Fruit fly (Drosophila melanogaster): ENCODE results near the gene Lcp65Ab2.
A peak's percentile ranks its signal among the peaks of the same experiment; 100 is the strongest.

Lcp65Ab2 gene

dm6 chr3L:6188995-6189927 is 42.8 kb downstream of the Lcp65Ab2 start, which contains the start of the genes D19A and CG7386 (continued):
- 0 out of 2 replicates have a peak, but pooled peaks have one; percentile 38 for TF ChIP-seq CG32767 (GFP tag; IDR thresholded peaks at IDR 0.05)
- TF ChIP-seq gem (tag; optimal IDR thresholded peaks at IDR 0.05), result peak; percentile 74
- TF ChIP-seq MTF-1 (GFP tag; optimal IDR thresholded peaks at IDR 0.05; ENCODE audit: borderline replicate concordance), result peak; percentile 8

dm6 chr3L:6192822-6193555 is 46.5 kb downstream of the Lcp65Ab2 start, which contains the start of the genes Sf3b6 and Tnpo:
Gene Sf3b6 (minus strand): TSS chr3L:6193179.
Gene Tnpo (plus strand): TSS chr3L:6193480.
- TF ChIP-seq HmgZ (tag; optimal IDR thresholded peaks at IDR 0.05) (peak; percentile 66), HLHmδ (GFP tag; optimal IDR thresholded peaks at IDR 0.05) (peak; percentile 16), CG8944 (GFP tag; optimal IDR thresholded peaks at IDR 0.05) (peak; percentile 43), yki (optimal IDR thresholded peaks at IDR 0.05) (no peak), CG10462 (GFP tag; optimal IDR thresholded peaks at IDR 0.05) (peak; percentile 64), crp (GFP tag; optimal IDR thresholded peaks at IDR 0.05) (peak in 1 of 2 experiments; percentile 68), CG12942 (GFP tag; optimal IDR thresholded peaks at IDR 0.05) (peak; percentile 83), eve (GFP tag; optimal IDR thresholded peaks at IDR 0.05) (no peak), CG6791 (GFP tag; IDR thresholded peaks at IDR 0.05; ENCODE audit: partially characterized antibody) (peak; percentile 43; the same call in 1 of the 3 replicates), ash1 (GFP tag; optimal IDR thresholded peaks at IDR 0.05) (no peak), ab (GFP tag; optimal IDR thresholded peaks at IDR 0.05) (no peak), CG8388 (GFP tag; optimal IDR thresholded peaks at IDR 0.05) (no peak), HmgD (GFP tag; optimal IDR thresholded peaks at IDR 0.05) (peak; percentile 9), dimm (GFP tag; IDR thresholded peaks at IDR 0.05) (peak; percentile 35; the same call in 1 of the 2 replicates), lov (optimal IDR thresholded peaks at IDR 0.05) (no peak), lov (GFP tag; IDR thresholded peaks at IDR 0.05) (peak; percentile 56; the same call in 1 of the 3 replicates), Eip74EF (GFP tag; optimal IDR thresholded peaks at IDR 0.05) (no peak), CG15696 (tag; optimal IDR thresholded peaks at IDR 0.05) (peak; percentile 89), NC2α (GFP tag; optimal IDR thresholded peaks at IDR 0.05) (peak; percentile 35), CG9817 (tag; optimal IDR thresholded peaks at IDR 0.05) (peak; percentile 87), Dfd (GFP tag; optimal IDR thresholded peaks at IDR 0.05) (no peak), CG7839 (tag; optimal IDR thresholded peaks at IDR 0.05) (no peak), CG16863 (GFP tag; optimal IDR thresholded peaks at IDR 0.05) (peak; percentile 62), CG12659 (GFP tag; optimal IDR thresholded peaks at IDR 0.05) (peak; percentile 92), ase (GFP tag; IDR thresholded peaks at IDR 0.05) (peak; percentile 68), disco-r (GFP tag; optimal IDR thresholded peaks at IDR 0.05) (peak; percentile 33), jumu (GFP tag; optimal IDR thresholded peaks at IDR 0.05) (peak; percentile 66), CG30431 (GFP tag; optimal IDR thresholded peaks at IDR 0.05) (peak; percentile 79), kah (GFP tag; optimal IDR thresholded peaks at IDR 0.05) (peak; percentile 30), CG2875 (GFP tag; optimal IDR thresholded peaks at IDR 0.05) (no peak), phol (tag; optimal IDR thresholded peaks at IDR 0.05) (peak; percentile 91), MTF-1 (GFP tag; optimal IDR thresholded peaks at IDR 0.05; ENCODE audit: borderline replicate concordance) (no peak), CG7556 (GFP tag; optimal IDR thresholded peaks at IDR 0.05) (no peak), jigr1 (GFP tag; IDR thresholded peaks at IDR 0.05) (peak; percentile 85), tna (GFP tag; IDR thresholded peaks at IDR 0.05; ENCODE audit: partially characterized antibody) (no peak), ara (GFP tag; IDR thresholded peaks at IDR 0.05) (peak; percentile 69), tll (GFP tag; optimal IDR thresholded peaks at IDR 0.05) (peak; percentile 43 to 78), cad (GFP tag; optimal IDR thresholded peaks at IDR 0.05) (no peak), CG42726 (GFP tag; IDR thresholded peaks at IDR 0.05; ENCODE audit: partially characterized antibody) (0 out of 2 replicates have a peak, but pooled peaks have one; percentile 31), CG2712 (tag; optimal IDR thresholded peaks at IDR 0.05) (peak; percentile 88), chn (GFP tag; optimal IDR thresholded peaks at IDR 0.05) (peak; percentile 66), CG12299 (tag; optimal IDR thresholded peaks at IDR 0.05) (no peak)

Data from whole organism, embryonic.